Fruit fly (Drosophila melanogaster): Measurements from ENCODE around the gene CG1309.

dm6 chr3L:4220679-4221078 is 38.6 kb upstream of the CG1309 start:
- TF ChIP-seq usp (GFP tag; optimal IDR thresholded peaks at IDR 0.05) (no peak), pan (optimal IDR thresholded peaks at IDR 0.05) (no peak), CG8478 (optimal IDR thresholded peaks at IDR 0.05) (no peak), EcR (GFP tag; optimal IDR thresholded peaks at IDR 0.05) (no peak), psq (optimal IDR thresholded peaks at IDR 0.05) (no peak)

Data from whole organism.